Worm (Caenorhabditis elegans) whole organism, L2 larva: ENCODE measurements around the gene slc-17.5.

ENCODE experiments used
- R02D3.7 ChIP-seq: fragments of 150-350 bp; optimal IDR thresholded peaks from 2 replicates; lab custom pipeline; 2014; ENCODE audit warnings: missing biosample characterization, missing genetic modification characterization
- ZK546.5 ChIP-seq: sonication (generic microtip); optimal IDR thresholded peaks from 2 replicates; lab custom pipeline; 2017; ENCODE audit warnings: missing biosample characterization, missing genetic modification characterization
- alr-1 ChIP-seq: fragments of 150-350 bp; optimal IDR thresholded peaks from 2 replicates; lab custom pipeline; 2014; ENCODE audit warnings: missing biosample characterization, missing genetic modification characterization
- blmp-1 ChIP-seq: sonication (generic microtip); optimal IDR thresholded peaks from 2 replicates; lab custom pipeline; 2017; ENCODE audit warnings: missing genetic modification characterization, mild to moderate bottlenecking, missing compliant biosample characterization, antibody characterized with exemption, moderate library complexity; ENCODE audit not compliant: insufficient read depth
- fos-1 ChIP-seq: fragments of 150-350 bp; optimal IDR thresholded peaks from 2 replicates; lab custom pipeline; 2014; ENCODE audit warnings: missing biosample characterization, missing genetic modification characterization
- mab-5 ChIP-seq: fragments of 150-350 bp; optimal IDR thresholded peaks from 2 replicates; lab custom pipeline; 2014; ENCODE audit warnings: missing biosample characterization, missing genetic modification characterization
- nhr-23 ChIP-seq: fragments of 150-350 bp; optimal IDR thresholded peaks from 2 replicates; lab custom pipeline; 2014; ENCODE audit warnings: missing biosample characterization, missing genetic modification reagents, missing genetic modification characterization
- nhr-237 ChIP-seq: fragments of 150-350 bp; optimal IDR thresholded peaks from 2 replicates; lab custom pipeline; 2014; ENCODE audit warnings: missing biosample characterization, missing genetic modification characterization
- nhr-6 ChIP-seq: fragments of 150-350 bp; optimal IDR thresholded peaks from 2 replicates; lab custom pipeline; 2014; ENCODE audit warnings: missing biosample characterization, missing genetic modification characterization
- snpc-4 ChIP-seq: fragments of 150-350 bp; optimal IDR thresholded peaks from 2 replicates; lab custom pipeline; 2014; ENCODE audit warnings: missing biosample characterization, missing genetic modification characterization
- unc-62 ChIP-seq: fragments of 150-350 bp; optimal IDR thresholded peaks from 2 replicates; lab custom pipeline; 2014; ENCODE audit warnings: missing biosample characterization, missing genetic modification reagents, missing genetic modification characterization

ce11 chrV:8291764-8292163 is 7.1 kb upstream of the slc-17.5 start, which contains the start of gene srg-33:
- no peak for TF ChIP-seq alr-1 (tag; lab: Kevin White, UChicago)
- no peak for TF ChIP-seq ZK546.5
- no peak for TF ChIP-seq fos-1 (tag; lab: Kevin White, UChicago)
- no peak for TF ChIP-seq blmp-1 (tag; lab: Kevin White, UChicago)
- TF ChIP-seq R02D3.7 (tag; lab: Kevin White, UChicago): no peak
- TF ChIP-seq nhr-6 (tag; lab: Kevin White, UChicago): no peak
- TF ChIP-seq nhr-237 (tag; lab: Kevin White, UChicago): no peak
- TF ChIP-seq mab-5 (tag; lab: Kevin White, UChicago): no peak
- no peak for TF ChIP-seq unc-62 (GFP tag; lab: Kevin White, UChicago)
- TF ChIP-seq snpc-4 (tag; lab: Kevin White, UChicago): no peak
- TF ChIP-seq nhr-23 (tag; lab: Kevin White, UChicago): no peak
